Fruit fly (Drosophila melanogaster) whole organism, embryonic: ENCODE measurements around the gene CG33941.

ENCODE experiments used
- ATbp ChIP-seq: fragments of 200-800 bp; sonication (Bioruptor generic); optimal IDR thresholded peaks from 2 replicates; lab custom pipeline; 2017; ENCODE audit warnings: missing biosample characterization, mild to moderate bottlenecking, missing genetic modification characterization, missing genetic modification reagents
- BEAF-32 ChIP-seq: fragments of 200-800 bp; sonication (Bioruptor generic); optimal IDR thresholded peaks from 3 replicates; lab custom pipeline; 2017; ENCODE audit warnings: missing biosample characterization, missing genetic modification characterization, mild to moderate bottlenecking, moderate library complexity, missing genetic modification reagents
- CG10462 ChIP-seq: fragments of 200-800 bp; sonication (Bioruptor generic); optimal IDR thresholded peaks from 2 replicates; lab custom pipeline; 2016; ENCODE audit warnings: missing biosample characterization, missing genetic modification characterization
- CG10543 ChIP-seq: fragments of 200-800 bp; sonication (Bioruptor generic); optimal IDR thresholded peaks from 3 replicates; lab custom pipeline; 2017; ENCODE audit warnings: missing biosample characterization, mild to moderate bottlenecking, missing genetic modification characterization, moderate library complexity
- CG11504 ChIP-seq: fragments of 200-800 bp; sonication (Bioruptor generic); optimal IDR thresholded peaks from 3 replicates; lab custom pipeline; 2019; ENCODE audit warnings: missing biosample characterization, mild to moderate bottlenecking, missing genetic modification characterization, moderate library complexity
- CG14710 ChIP-seq: fragments of 200-800 bp; sonication (Bioruptor generic); optimal IDR thresholded peaks from 3 replicates; lab custom pipeline; 2019; ENCODE audit warnings: missing biosample characterization, mild to moderate bottlenecking, missing genetic modification characterization, moderate library complexity
- CG15514 ChIP-seq: fragments of 200-800 bp; sonication (Bioruptor generic); optimal IDR thresholded peaks from 3 replicates; lab custom pipeline; 2017; ENCODE audit warnings: missing biosample characterization, missing genetic modification characterization, mild to moderate bottlenecking, moderate library complexity, missing genetic modification reagents
- CG15696 ChIP-seq: fragments of 200-800 bp; sonication (Bioruptor generic); optimal IDR thresholded peaks from 2 replicates; lab custom pipeline; 2019; ENCODE audit warnings: missing biosample characterization, mild to moderate bottlenecking, missing genetic modification characterization, moderate library complexity
- CG16863 ChIP-seq: fragments of 200-800 bp; sonication (Bioruptor generic); optimal IDR thresholded peaks from 3 replicates; lab custom pipeline; 2016; ENCODE audit warnings: missing biosample characterization, missing genetic modification characterization
- CG17186 ChIP-seq: fragments of 200-800 bp; sonication (Bioruptor generic); optimal IDR thresholded peaks from 3 replicates; lab custom pipeline; 2017; ENCODE audit warnings: missing biosample characterization, missing genetic modification reagents, missing genetic modification characterization
- CG17802 ChIP-seq: fragments of 200-800 bp; sonication (Bioruptor generic); optimal IDR thresholded peaks from 2 replicates; lab custom pipeline; 2018; ENCODE audit warnings: missing biosample characterization, mild to moderate bottlenecking, missing genetic modification characterization, moderate library complexity
- CG1832 ChIP-seq: fragments of 200-800 bp; sonication (Bioruptor generic); optimal IDR thresholded peaks from 2 replicates; lab custom pipeline; 2017; ENCODE audit warnings: missing biosample characterization, mild to moderate bottlenecking, missing genetic modification characterization, inconsistent platforms
- CG34422 ChIP-seq: fragments of 200-800 bp; sonication (Bioruptor generic); IDR thresholded peaks from 3 replicates; pipeline ENCODE4 v1.3.6; 2022; ENCODE audit warnings: missing biosample characterization, missing genetic modification characterization
- CG4328 ChIP-seq: fragments of 200-800 bp; sonication (Bioruptor generic); optimal IDR thresholded peaks from 3 replicates; lab custom pipeline; 2017; ENCODE audit warnings: missing biosample characterization, missing genetic modification reagents, missing genetic modification characterization
- CG6765 ChIP-seq: fragments of 200-800 bp; sonication (Bioruptor generic); optimal IDR thresholded peaks from 3 replicates; lab custom pipeline; 2017; ENCODE audit warnings: missing biosample characterization, mild to moderate bottlenecking, missing genetic modification characterization
- CG8089 ChIP-seq: fragments of 200-800 bp; sonication (Bioruptor generic); optimal IDR thresholded peaks from 3 replicates; lab custom pipeline; 2016; ENCODE audit warnings: missing biosample characterization, missing genetic modification characterization
- CG9876 ChIP-seq: fragments of 200-800 bp; sonication (Bioruptor generic); optimal IDR thresholded peaks from 2 replicates; lab custom pipeline; 2016; ENCODE audit warnings: missing biosample characterization, missing genetic modification characterization
- Camta ChIP-seq: fragments of 200-800 bp; sonication (Bioruptor generic); optimal IDR thresholded peaks from 2 replicates; lab custom pipeline; 2016; ENCODE audit warnings: missing biosample characterization, missing genetic modification characterization
- D19A ChIP-seq: fragments of 200-800 bp; optimal IDR thresholded peaks from 3 replicates; lab custom pipeline; 2019; ENCODE audit warnings: missing biosample characterization, mild to moderate bottlenecking, missing genetic modification characterization, moderate library complexity
- Dref ChIP-seq: fragments of 200-800 bp; sonication (Bioruptor generic); IDR thresholded peaks from 2 replicates; pipeline ENCODE4 v1.3.6; 2022; ENCODE audit warnings: missing biosample characterization, missing genetic modification characterization
- E2f1 ChIP-seq: fragments of 200-800 bp; sonication (Bioruptor generic); IDR thresholded peaks from 2 replicates; pipeline ENCODE4 v1.3.6; 2022; ENCODE audit warnings: missing biosample characterization, missing genetic modification characterization
- HLH3B ChIP-seq: fragments of 200-800 bp; sonication (Bioruptor generic); IDR thresholded peaks from 2 replicates; pipeline ENCODE4 v1.3.6; 2022; ENCODE audit warnings: missing biosample characterization, missing genetic modification characterization
- MTF-1 ChIP-seq: fragments of 200-800 bp; sonication (Bioruptor generic); optimal IDR thresholded peaks from 2 replicates; lab custom pipeline; 2018; ENCODE audit warnings: missing biosample characterization, mild to moderate bottlenecking, missing genetic modification characterization, borderline replicate concordance
- Med ChIP-seq: fragments of 200-800 bp; sonication (Bioruptor generic); peaks from one replicate; lab custom pipeline; 2016; ENCODE audit warnings: missing biosample characterization, missing genetic modification characterization, mild to moderate bottlenecking, inconsistent platforms, moderate library complexity
- Oaz ChIP-seq: fragments of 200-800 bp; sonication (Bioruptor generic); IDR thresholded peaks from 2 replicates; pipeline ENCODE4 v1.3.6; 2022; ENCODE audit warnings: missing biosample characterization, missing genetic modification characterization
- Scr ChIP-seq: fragments of 200-800 bp; sonication (Bioruptor generic); IDR thresholded peaks from 2 replicates; pipeline ENCODE4 v1.3.6; 2022; ENCODE audit warnings: missing biosample characterization, missing genetic modification characterization; ENCODE audit not compliant: partially characterized antibody
- Stat92E ChIP-seq, 3 experiments: fragments of >200 bp in 2 of 3; fragments of 200-800 bp in 1 of 3; sonication (Bioruptor generic) in 1 of 3; optimal IDR thresholded peaks; 2 replicates each; lab custom pipeline; 2017 to 2019; ENCODE audit warnings: missing biosample characterization in 3 of 3, missing genetic modification characterization in 3 of 3, mild to moderate bottlenecking in 1 of 3, moderate library complexity in 1 of 3
- amos ChIP-seq: fragments of 200-800 bp; sonication (Bioruptor generic); IDR thresholded peaks from 2 replicates; pipeline ENCODE4 v1.3.6; 2022; ENCODE audit warnings: missing biosample characterization, missing genetic modification characterization; ENCODE audit not compliant: partially characterized antibody
- ase ChIP-seq: fragments of 200-800 bp; sonication (Bioruptor generic); IDR thresholded peaks from 3 replicates; pipeline ENCODE4 v1.3.6; 2022; ENCODE audit warnings: missing biosample characterization, missing genetic modification characterization
- bab2 ChIP-seq: fragments of 200-800 bp; sonication (Bioruptor generic); optimal IDR thresholded peaks from 2 replicates; lab custom pipeline; 2016; ENCODE audit warnings: missing biosample characterization, missing genetic modification characterization
- bbx ChIP-seq: fragments of 200-800 bp; sonication (Bioruptor generic); IDR thresholded peaks from 2 replicates; pipeline ENCODE4 v1.3.6; 2022; ENCODE audit warnings: missing biosample characterization, missing genetic modification characterization; ENCODE audit not compliant: partially characterized antibody
- bcd ChIP-seq: fragments of 200-800 bp; sonication (Bioruptor generic); optimal IDR thresholded peaks from 2 replicates; lab custom pipeline; 2017; ENCODE audit warnings: missing biosample characterization, mild to moderate bottlenecking, missing genetic modification characterization
- bigmax ChIP-seq: fragments of 200-800 bp; sonication (Bioruptor generic); optimal IDR thresholded peaks from 2 replicates; lab custom pipeline; 2018; ENCODE audit warnings: missing biosample characterization, mild to moderate bottlenecking, missing genetic modification characterization
- cad ChIP-seq: fragments of >200 bp; optimal IDR thresholded peaks from 2 replicates; lab custom pipeline; 2017; ENCODE audit warnings: missing biosample characterization, missing genetic modification characterization
- cg ChIP-seq: fragments of 200-800 bp; sonication (Bioruptor generic); optimal IDR thresholded peaks from 3 replicates; lab custom pipeline; 2019; ENCODE audit warnings: missing biosample characterization, mild to moderate bottlenecking, missing genetic modification characterization, moderate library complexity
- dm ChIP-seq: fragments of 200-800 bp; sonication (Bioruptor generic); optimal IDR thresholded peaks from 3 replicates; lab custom pipeline; 2016; ENCODE audit warnings: missing biosample characterization, missing genetic modification characterization
- en ChIP-seq: fragments of 200-800 bp; sonication (Bioruptor generic); optimal IDR thresholded peaks from 2 replicates; lab custom pipeline; 2016; ENCODE audit warnings: missing biosample characterization, missing genetic modification characterization
- eve ChIP-seq, 2 experiments: fragments of >200 bp; optimal IDR thresholded peaks; 2 replicates each; lab custom pipeline; 2017; ENCODE audit warnings: missing biosample characterization in 2 of 2, missing genetic modification characterization in 2 of 2
- hbn ChIP-seq: fragments of 200-800 bp; sonication (Bioruptor generic); IDR thresholded peaks from 2 replicates; pipeline ENCODE4 v1.3.6; 2022; ENCODE audit warnings: missing biosample characterization, missing genetic modification characterization; ENCODE audit not compliant: partially characterized antibody
- ind ChIP-seq: fragments of 200-800 bp; sonication (Bioruptor generic); optimal IDR thresholded peaks from 3 replicates; lab custom pipeline; 2016; ENCODE audit warnings: missing biosample characterization, missing genetic modification characterization
- kah ChIP-seq: fragments of 200-800 bp; sonication (Bioruptor generic); optimal IDR thresholded peaks from 2 replicates; lab custom pipeline; 2018; ENCODE audit warnings: missing biosample characterization, mild to moderate bottlenecking, missing genetic modification characterization
- onecut ChIP-seq: fragments of 200-800 bp; sonication (Bioruptor generic); IDR thresholded peaks from 2 replicates; pipeline ENCODE4 v1.3.6; 2022; ENCODE audit warnings: missing biosample characterization, missing genetic modification characterization
- org-1 ChIP-seq: fragments of 200-800 bp; sonication (Bioruptor generic); optimal IDR thresholded peaks from 2 replicates; lab custom pipeline; 2017; ENCODE audit warnings: missing biosample characterization, missing genetic modification characterization
- peb ChIP-seq: fragments of 200-800 bp; sonication (Bioruptor generic); IDR thresholded peaks from 2 replicates; pipeline ENCODE4 v1.3.6; 2022; ENCODE audit warnings: missing biosample characterization, missing genetic modification characterization
- ro ChIP-seq: fragments of 200-800 bp; sonication (Bioruptor generic); IDR thresholded peaks from 2 replicates; pipeline ENCODE4 v1.3.6; 2022; ENCODE audit warnings: missing biosample characterization, missing genetic modification characterization
- sob ChIP-seq: fragments of 200-800 bp; sonication (Bioruptor generic); IDR thresholded peaks from 2 replicates; pipeline ENCODE4 v1.3.6; 2022; ENCODE audit warnings: missing biosample characterization, missing genetic modification characterization
- sr ChIP-seq: fragments of 200-800 bp; sonication (Bioruptor generic); IDR thresholded peaks from 3 replicates; pipeline ENCODE4 v1.3.6; 2022; ENCODE audit warnings: missing biosample characterization, missing genetic modification characterization
- tap ChIP-seq: fragments of 200-800 bp; optimal IDR thresholded peaks from 3 replicates; lab custom pipeline; 2019; ENCODE audit warnings: missing biosample characterization, mild to moderate bottlenecking, missing genetic modification characterization, moderate library complexity
- ttk ChIP-seq: fragments of 200-800 bp; sonication (Bioruptor generic); IDR thresholded peaks from 2 replicates; pipeline ENCODE4 v2.1.2; 2022; ENCODE audit warnings: missing biosample characterization, missing genetic modification characterization

CG33941 gene

dm6 chr4:424630-425327, 42.5 kb upstream of the CG33941 start (continued):
- TF ChIP-seq Stat92E (GFP tag; optimal IDR thresholded peaks at IDR 0.05; lab: Kevin White, UChicago) = no peak
- peak; percentile 90 for TF ChIP-seq ATbp (GFP tag; lab: Kevin White, UChicago)
- TF ChIP-seq eve (GFP tag; optimal IDR thresholded peaks at IDR 0.05; lab: Kevin White, UChicago) = peak in 1 of 2 experiments; percentile 86
- TF ChIP-seq en = peak; percentile 96
- peak; percentile 17 for TF ChIP-seq BEAF-32 (GFP tag; lab: Kevin White, UChicago)
- TF ChIP-seq CG8089 (GFP tag; lab: Kevin White, UChicago) = peak; percentile 96
- TF ChIP-seq ro (GFP tag; lab: Robert Waterston, UW) = no peak
- TF ChIP-seq CG16863 (GFP tag; lab: Kevin White, UChicago) = peak; percentile 94
- TF ChIP-seq CG34422 (GFP tag; lab: Robert Waterston, UW) = no peak; the same call in 1 of the 3 replicates
- peak; percentile 82 for TF ChIP-seq CG4328
- TF ChIP-seq Dref (GFP tag; lab: Robert Waterston, UW) = no peak
- peak; percentile 89 for TF ChIP-seq dm (GFP tag; lab: Kevin White, UChicago)
- peak; percentile 87 for TF ChIP-seq Oaz (GFP tag; lab: Robert Waterston, UW)
- TF ChIP-seq sob (GFP tag; lab: Robert Waterston, UW) = peak; percentile 97; the same call in 1 of the 2 replicates
- TF ChIP-seq CG1832 = no peak
- peak; percentile 92 for TF ChIP-seq bab2 (GFP tag; lab: Kevin White, UChicago)
- no peak for TF ChIP-seq hbn (GFP tag; lab: Robert Waterston, UW)
- peak; percentile 91 for TF ChIP-seq onecut (GFP tag; lab: Robert Waterston, UW)
- TF ChIP-seq ind (GFP tag; lab: Kevin White, UChicago) = peak; percentile 92
- TF ChIP-seq peb = no peak
- peak; percentile 73 for TF ChIP-seq bigmax
- TF ChIP-seq ttk (GFP tag; lab: Robert Waterston, UW) = no peak; the same call in 1 of the 2 replicates
- TF ChIP-seq tap = peak; percentile 78
- peak; percentile 94 for TF ChIP-seq Camta (GFP tag; lab: Kevin White, UChicago)
- peak; percentile 83 for TF ChIP-seq D19A (tag; lab: Kevin White, UChicago)
- peak; percentile 91 for TF ChIP-seq bcd
- TF ChIP-seq CG9876 (GFP tag; lab: Kevin White, UChicago) = peak; percentile 94
- TF ChIP-seq HLH3B = peak; percentile 94
- peak; percentile 84 for TF ChIP-seq CG10462
- peak; percentile 87 for TF ChIP-seq CG14710 (tag; lab: Kevin White, UChicago)
- TF ChIP-seq Med (GFP tag; lab: Kevin White, UChicago) = peak; percentile 100
- peak; percentile 88 for TF ChIP-seq CG6765 (GFP tag; lab: Kevin White, UChicago)
- TF ChIP-seq CG10543 = peak; percentile 69
- peak; percentile 83 for TF ChIP-seq kah (GFP tag; lab: Kevin White, UChicago)
- peak; percentile 86 for TF ChIP-seq CG15514 (GFP tag; lab: Kevin White, UChicago)
- peak; percentile 45 for TF ChIP-seq Scr (GFP tag; lab: Robert Waterston, UW)
- TF ChIP-seq amos (GFP tag; lab: Robert Waterston, UW) = peak; percentile 77
- TF ChIP-seq CG17802 (tag; lab: Kevin White, UChicago) = peak; percentile 87
- no peak for TF ChIP-seq sr
- peak; percentile 69 for TF ChIP-seq org-1 (GFP tag; lab: Kevin White, UChicago)
- no peak for TF ChIP-seq cad (GFP tag; lab: Kevin White, UChicago)
- no peak for TF ChIP-seq MTF-1
- peak; percentile 89 for TF ChIP-seq E2f1
- peak; percentile 58 for TF ChIP-seq CG17186
- TF ChIP-seq CG11504 (tag; lab: Kevin White, UChicago) = peak; percentile 88
- peak; percentile 75 for TF ChIP-seq bbx (GFP tag; lab: Robert Waterston, UW)
- no peak for TF ChIP-seq cg (GFP tag; lab: Kevin White, UChicago)
- TF ChIP-seq CG15696 (tag; lab: Kevin White, UChicago) = peak; percentile 93
- no peak; the same call in 1 of the 3 replicates for TF ChIP-seq ase (GFP tag; lab: Robert Waterston, UW)
